Worm (Caenorhabditis elegans) whole organism, young adult: ENCODE data around the gene cyk-7.

Source experiments
- B0019.2 ChIP-seq: fragments of 200-800 bp; sonication (Bioruptor generic); conservative IDR thresholded peaks from 2 replicates; pipeline ENCODE4 v1.3.6; 2022; ENCODE audit warnings: missing genetic modification reagents, missing genetic modification characterization, missing compliant biosample characterization
- B0035.1 ChIP-seq: sonication (generic microtip); optimal IDR thresholded peaks from 2 replicates; lab custom pipeline; 2016; ENCODE audit warnings: missing genetic modification characterization, mild to moderate bottlenecking, missing compliant biosample characterization, missing genotype, missing genetic modification reagents
- F52B5.7 ChIP-seq: sonication (generic microtip); optimal IDR thresholded peaks from 2 replicates; lab custom pipeline; 2016; ENCODE audit warnings: mild to moderate bottlenecking, missing genetic modification characterization, missing compliant biosample characterization
- F55B11.4 ChIP-seq: sonication (generic microtip); optimal IDR thresholded peaks from 2 replicates; lab custom pipeline; 2016; ENCODE audit warnings: missing compliant biosample characterization, missing genetic modification characterization, borderline replicate concordance; ENCODE audit not compliant: insufficient read depth
- K11D2.4 ChIP-seq: fragments of 200-800 bp; sonication (Bioruptor generic); IDR thresholded peaks from 2 replicates; pipeline ENCODE4 v1.3.6; 2022; ENCODE audit warnings: missing genetic modification reagents, missing genetic modification characterization, missing compliant biosample characterization
- Y67H2A.10 ChIP-seq: fragments of 200-800 bp; sonication (Bioruptor generic); conservative IDR thresholded peaks from 2 replicates; pipeline ENCODE4 v1.3.6; 2022; ENCODE audit warnings: missing genetic modification reagents, missing genetic modification characterization, missing compliant biosample characterization
- Y95B8A.8 ChIP-seq: fragments of 200-800 bp; sonication (Bioruptor generic); IDR thresholded peaks from 2 replicates; pipeline ENCODE4 v1.3.6; 2022; ENCODE audit warnings: missing genetic modification reagents, missing genetic modification characterization, missing compliant biosample characterization
- akir-1 ChIP-seq: fragments of 200-800 bp; sonication (Bioruptor generic); optimal IDR thresholded peaks from 2 replicates; lab custom pipeline; 2018; ENCODE audit warnings: mild to moderate bottlenecking, missing genetic modification characterization, moderate library complexity, missing compliant biosample characterization
- attf-3 ChIP-seq: fragments of 200-800 bp; sonication (Bioruptor generic); conservative IDR thresholded peaks from 2 replicates; pipeline ENCODE4 v1.3.6; 2022; ENCODE audit warnings: missing genetic modification reagents, missing genetic modification characterization, missing compliant biosample characterization
- attf-5 ChIP-seq: fragments of 200-800 bp; sonication (Bioruptor generic); optimal IDR thresholded peaks from 2 replicates; lab custom pipeline; 2018; ENCODE audit warnings: mild to moderate bottlenecking, missing genetic modification characterization, missing compliant biosample characterization
- attf-6 ChIP-seq: fragments of 200-800 bp; sonication (Bioruptor generic); IDR thresholded peaks from 2 replicates; pipeline ENCODE4 v1.3.6; 2022; ENCODE audit warnings: missing genetic modification reagents, missing genetic modification characterization, missing compliant biosample characterization
- cebp-1 ChIP-seq, 2 experiments: fragments of 200-800 bp in 1 of 2; sonication (Bioruptor generic) in 1 of 2; sonication (generic microtip) in 1 of 2; IDR thresholded peaks in 1 of 2; optimal IDR thresholded peaks in 1 of 2; 2 replicates each; pipeline versions ENCODE4 v1.3.6 to Lab custom; 2017 to 2022; ENCODE audit warnings: missing compliant biosample characterization in 2 of 2, missing genetic modification characterization in 2 of 2, mild to moderate bottlenecking in 1 of 2, missing genetic modification reagents in 1 of 2, moderate library complexity in 1 of 2
- ceh-27 ChIP-seq: fragments of 200-800 bp; sonication (Bioruptor generic); optimal IDR thresholded peaks from 2 replicates; lab custom pipeline; 2018; ENCODE audit warnings: mild to moderate bottlenecking, missing genetic modification characterization, moderate library complexity, missing compliant biosample characterization
- dox-1 ChIP-seq: fragments of 200-800 bp; sonication (Bioruptor generic); IDR thresholded peaks from 2 replicates; pipeline ENCODE4 v1.3.6; 2022; ENCODE audit warnings: missing genetic modification reagents, missing genetic modification characterization, missing compliant biosample characterization
- dpl-1 ChIP-seq: fragments of 150-350 bp; optimal IDR thresholded peaks from 2 replicates; lab custom pipeline; 2014; ENCODE audit warnings: missing biosample characterization, missing genetic modification reagents, missing genetic modification characterization
- ets-4 ChIP-seq: fragments of 200-800 bp; sonication (Bioruptor generic); optimal IDR thresholded peaks from 2 replicates; lab custom pipeline; 2018; ENCODE audit warnings: mild to moderate bottlenecking, missing genetic modification characterization, missing compliant biosample characterization
- him-1 ChIP-seq: sonication (generic microtip); optimal IDR thresholded peaks from 2 replicates; lab custom pipeline; 2016; ENCODE audit warnings: missing genotype, missing genetic modification reagents, missing genetic modification characterization, missing compliant biosample characterization
- let-607 ChIP-seq, 2 experiments: fragments of 200-800 bp in 1 of 2; sonication (Bioruptor generic) in 1 of 2; sonication (generic microtip) in 1 of 2; optimal IDR thresholded peaks; 2 replicates each; lab custom pipeline; 2016 to 2018; ENCODE audit warnings: mild to moderate bottlenecking in 2 of 2, missing compliant biosample characterization in 2 of 2, missing genetic modification characterization in 2 of 2, moderate library complexity in 2 of 2, missing genotype in 1 of 2
- lin-26 ChIP-seq: fragments of 200-800 bp; sonication (Bioruptor generic); IDR thresholded peaks from 2 replicates; pipeline ENCODE4 v1.3.6; 2022; ENCODE audit warnings: missing genetic modification reagents, missing genetic modification characterization, missing compliant biosample characterization
- lin-35 ChIP-seq, 3 experiments: fragments of 150-350 bp in 2 of 3; sonication (generic microtip) in 1 of 3; optimal IDR thresholded peaks; 2 replicates each; lab custom pipeline; 2014 to 2018; ENCODE audit warnings: missing biosample characterization in 3 of 3, missing genetic modification characterization in 3 of 3, missing genetic modification reagents in 3 of 3
- lin-40 ChIP-seq: sonication (generic microtip); optimal IDR thresholded peaks from 2 replicates; lab custom pipeline; 2016; ENCODE audit warnings: missing genetic modification characterization, mild to moderate bottlenecking, missing compliant biosample characterization, missing genotype, missing genetic modification reagents
- lsy-27 ChIP-seq: sonication (generic microtip); optimal IDR thresholded peaks from 2 replicates; lab custom pipeline; 2017; ENCODE audit warnings: missing genetic modification characterization, mild to moderate bottlenecking, missing compliant biosample characterization, antibody characterized with exemption, missing genotype, borderline replicate concordance; ENCODE audit not compliant: insufficient read depth
- mes-4 ChIP-seq: sonication (generic microtip); optimal IDR thresholded peaks from 2 replicates; lab custom pipeline; 2016; ENCODE audit warnings: missing genotype, missing genetic modification characterization, missing compliant biosample characterization
- nfya-2 ChIP-seq: fragments of 200-800 bp; sonication (Bioruptor generic); IDR thresholded peaks from 2 replicates; pipeline ENCODE4 v1.3.6; 2022; ENCODE audit warnings: missing genetic modification reagents, missing genetic modification characterization, missing compliant biosample characterization
- nfyb-1 ChIP-seq: fragments of 200-800 bp; sonication (Bioruptor generic); IDR thresholded peaks from 2 replicates; pipeline ENCODE4 v1.3.6; 2022; ENCODE audit warnings: missing genetic modification reagents, missing genetic modification characterization, missing compliant biosample characterization
- nhr-120 ChIP-seq: fragments of 200-800 bp; sonication (Bioruptor generic); IDR thresholded peaks from 2 replicates; pipeline ENCODE4 v1.3.6; 2022; ENCODE audit warnings: missing genetic modification characterization, missing compliant biosample characterization
- nhr-80 ChIP-seq: sonication (generic microtip); optimal IDR thresholded peaks from 2 replicates; lab custom pipeline; 2016; ENCODE audit warnings: missing genetic modification characterization, missing compliant biosample characterization
- nhr-90 ChIP-seq: sonication (generic microtip); optimal IDR thresholded peaks from 2 replicates; lab custom pipeline; 2016; ENCODE audit warnings: missing genotype, mild to moderate bottlenecking, missing genetic modification characterization, missing compliant biosample characterization
- sdz-38 ChIP-seq: sonication (generic microtip); optimal IDR thresholded peaks from 2 replicates; lab custom pipeline; 2016; ENCODE audit warnings: missing genotype, missing genetic modification characterization, missing compliant biosample characterization
- snpc-1.3 ChIP-seq: sonication (generic microtip); optimal IDR thresholded peaks from 2 replicates; lab custom pipeline; 2017; ENCODE audit warnings: missing genetic modification characterization, mild to moderate bottlenecking, missing compliant biosample characterization, antibody characterized with exemption, moderate library complexity, missing genotype, missing genetic modification reagents; ENCODE audit not compliant: insufficient read depth
- snpc-4 ChIP-seq, 5 experiments: fragments of 150-350 bp in 1 of 5; sonication (generic microtip) in 4 of 5; optimal IDR thresholded peaks; 2 replicates each; lab custom pipeline; 2014 to 2018; ENCODE audit warnings: missing genetic modification characterization in 5 of 5, missing biosample characterization in 3 of 5, antibody characterized with exemption in 2 of 5, mild to moderate bottlenecking in 2 of 5, missing compliant biosample characterization in 2 of 5, missing genotype in 2 of 5, moderate library complexity in 2 of 5, missing genetic modification reagents in 1 of 5
- somi-1 ChIP-seq: fragments of 200-800 bp; sonication (Bioruptor generic); optimal IDR thresholded peaks from 2 replicates; lab custom pipeline; 2018; ENCODE audit warnings: mild to moderate bottlenecking, missing genetic modification characterization, missing compliant biosample characterization
- tbp1 ChIP-seq: fragments of 200-800 bp; sonication (Bioruptor generic); optimal IDR thresholded peaks from 2 replicates; lab custom pipeline; 2018; ENCODE audit warnings: mild to moderate bottlenecking, missing genetic modification characterization, missing compliant biosample characterization
- tbx-9 ChIP-seq: sonication (generic microtip); optimal IDR thresholded peaks from 2 replicates; lab custom pipeline; 2016; ENCODE audit warnings: borderline replicate concordance, missing genetic modification characterization, inconsistent platforms, missing compliant biosample characterization
- xnd-1 ChIP-seq: sonication (generic microtip); optimal IDR thresholded peaks from 2 replicates; lab custom pipeline; 2016; ENCODE audit warnings: missing genotype, missing genetic modification reagents, missing genetic modification characterization, missing compliant biosample characterization
- ztf-28 ChIP-seq: fragments of 200-800 bp; sonication (Bioruptor generic); IDR thresholded peaks from 2 replicates; pipeline ENCODE4 v1.3.6; 2022; ENCODE audit warnings: missing genetic modification reagents, missing genetic modification characterization, missing compliant biosample characterization
- ztf-3 ChIP-seq: fragments of 200-800 bp; sonication (Bioruptor generic); optimal IDR thresholded peaks from 2 replicates; lab custom pipeline; 2018; ENCODE audit warnings: mild to moderate bottlenecking, missing genetic modification characterization, missing compliant biosample characterization

The cyk-7 gene

ce11 chrIII:7767415-7767814, 27.8 kb downstream of the cyk-7 start, which contains the start of gene ZK686.5:
Gene ZK686.5 (minus strand): TSS chrIII:7767515.
- no peak for TF ChIP-seq nhr-120 (GFP tag; lab: Robert Waterston, UW)
- no peak for TF ChIP-seq ztf-3 (GFP tag; lab: Kevin White, UChicago)
- no peak for TF ChIP-seq lsy-27 (tag; lab: Kevin White, UChicago)
- no peak for TF ChIP-seq sdz-38 (tag; lab: Kevin White, UChicago)
- no peak for TF ChIP-seq dpl-1 (GFP tag; lab: Kevin White, UChicago)
- no peak for TF ChIP-seq ztf-28 (GFP tag; lab: Robert Waterston, UW)
- TF ChIP-seq cebp-1 (GFP tag; IDR thresholded peaks at IDR 0.05; lab: Robert Waterston, UW) = no peak
- no peak for TF ChIP-seq cebp-1 (tag; optimal IDR thresholded peaks at IDR 0.05; lab: Kevin White, UChicago)
- no peak for TF ChIP-seq him-1 (tag; lab: Kevin White, UChicago)
- no peak for TF ChIP-seq ceh-27
- no peak for TF ChIP-seq mes-4
- no peak for TF ChIP-seq Y67H2A.10
- no peak for TF ChIP-seq B0019.2 (GFP tag; lab: Robert Waterston, UW)
- TF ChIP-seq F52B5.7 = no peak

DNA sequence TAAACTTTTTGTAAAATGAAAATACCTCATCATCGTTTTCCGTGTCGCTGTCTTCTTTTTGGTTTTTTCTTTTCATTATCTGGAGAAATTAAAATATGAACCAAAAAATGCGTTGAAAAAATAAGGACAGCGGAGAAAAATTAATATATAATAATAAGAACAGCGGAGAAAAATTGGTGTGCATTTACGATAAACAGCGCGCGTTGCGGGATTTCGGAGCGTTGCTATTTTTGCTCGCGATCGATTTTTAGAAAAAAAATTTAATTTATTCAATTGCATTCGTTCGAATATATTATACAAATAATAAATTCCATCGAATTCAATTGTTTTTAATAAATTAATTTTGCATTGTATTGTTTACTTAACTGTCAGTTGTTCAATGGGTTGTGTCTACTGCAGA, 29.2 kb downstream of the cyk-7 start, which contains the start of gene ZK686.2:
ZK686.2 (minus strand) TSS at position 79 of the 400 bp plus-strand sequence.
- TF ChIP-seq attf-5 (GFP tag; lab: Kevin White, UChicago) (peak; percentile 14), attf-3 (peak; percentile 93), attf-6 (GFP tag; lab: Robert Waterston, UW) (no peak)

DNA sequence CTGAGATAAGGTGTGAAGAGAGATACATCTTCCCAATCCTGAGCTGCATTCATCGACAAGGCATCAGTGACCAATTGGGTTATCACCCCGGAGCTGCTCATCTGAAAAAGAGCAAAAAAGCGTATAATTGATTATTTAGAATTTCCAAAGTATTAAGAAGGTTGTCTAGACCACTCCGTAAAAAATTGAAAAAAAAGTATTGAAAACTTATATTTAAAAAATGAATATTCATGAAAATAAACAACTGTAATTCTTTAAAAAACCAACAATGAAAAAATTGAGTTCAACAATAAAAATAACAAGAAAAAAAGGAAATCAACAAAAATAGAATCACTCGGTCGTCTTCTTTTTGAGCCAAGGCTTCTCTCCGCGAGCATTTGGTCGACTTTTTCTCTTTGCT, 31.7 kb downstream of the cyk-7 start, which contains the start of gene mtx-2:
mtx-2 (minus strand) TSS at position 101 of the 400 bp plus-strand sequence.
- 0 out of 2 replicates have a peak, but pooled peaks have one; percentile 3 for TF ChIP-seq dox-1 (GFP tag; lab: Robert Waterston, UW)
- no peak for TF ChIP-seq lin-26
- TF ChIP-seq nfya-2 (GFP tag; lab: Robert Waterston, UW) = no peak
- TF ChIP-seq, all 124 proteins: peak for 1

DNA sequence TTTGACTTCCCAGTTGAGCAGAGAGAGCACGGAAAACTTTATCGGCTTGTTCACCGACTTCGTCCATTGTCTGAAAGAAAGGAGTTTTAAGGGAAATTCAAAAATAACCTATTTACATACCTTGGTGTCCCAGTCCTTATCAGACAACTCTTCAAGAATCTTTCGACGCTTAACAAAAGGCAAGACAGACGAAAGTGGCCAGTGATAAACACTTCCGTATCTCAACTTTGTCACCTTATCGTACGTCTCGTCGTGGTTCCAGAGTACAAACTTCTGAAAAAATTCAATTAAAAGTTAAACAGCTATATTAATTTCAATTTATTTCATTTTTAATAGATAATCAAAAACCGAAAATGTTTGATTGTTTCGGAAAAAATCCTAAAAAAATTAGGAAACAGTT, 33.0 kb downstream of the cyk-7 start:
- no peak for TF ChIP-seq snpc-4 (GFP tag; optimal IDR thresholded peaks at IDR 0.05; lab: Kevin White, UChicago)
- TF ChIP-seq snpc-4 (tag; optimal IDR thresholded peaks at IDR 0.05; lab: Kevin White, UChicago) = no peak
- TF ChIP-seq nhr-80 (tag; lab: Kevin White, UChicago) = peak; percentile 77
- TF ChIP-seq lin-40 (tag; lab: Kevin White, UChicago) = no peak

DNA sequence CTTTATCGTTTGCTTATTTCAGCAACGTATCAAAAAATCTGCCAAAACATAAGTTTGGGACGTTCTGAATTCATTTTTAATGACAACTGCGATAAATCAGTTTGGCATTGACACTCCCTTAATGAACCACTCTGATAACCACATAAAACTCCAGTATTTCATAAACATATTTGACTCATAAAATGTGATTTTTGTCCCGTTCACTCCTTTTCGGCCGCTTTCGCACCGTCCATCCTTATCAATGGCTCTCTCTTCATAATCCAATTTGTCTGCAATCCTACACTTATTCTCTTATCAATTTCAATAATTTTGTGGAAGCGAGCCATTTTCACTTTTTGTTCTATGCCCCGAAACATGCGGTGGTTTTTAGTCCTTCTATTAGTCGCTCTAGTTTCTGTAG, 36.6 kb downstream of the cyk-7 start, which contains the start of gene pcp-1:
pcp-1 (plus strand) TSS at position 342 of the 400 bp plus-strand sequence.
- TF ChIP-seq let-607 (tag; optimal IDR thresholded peaks at IDR 0.05; lab: Kevin White, UChicago) (peak; percentile 14 to 68), ets-4 (GFP tag; lab: Kevin White, UChicago) (peak; percentile 95), Y95B8A.8 (GFP tag; lab: Robert Waterston, UW) (no peak), nhr-80 (tag; lab: Kevin White, UChicago) (peak; percentile 100)

DNA sequence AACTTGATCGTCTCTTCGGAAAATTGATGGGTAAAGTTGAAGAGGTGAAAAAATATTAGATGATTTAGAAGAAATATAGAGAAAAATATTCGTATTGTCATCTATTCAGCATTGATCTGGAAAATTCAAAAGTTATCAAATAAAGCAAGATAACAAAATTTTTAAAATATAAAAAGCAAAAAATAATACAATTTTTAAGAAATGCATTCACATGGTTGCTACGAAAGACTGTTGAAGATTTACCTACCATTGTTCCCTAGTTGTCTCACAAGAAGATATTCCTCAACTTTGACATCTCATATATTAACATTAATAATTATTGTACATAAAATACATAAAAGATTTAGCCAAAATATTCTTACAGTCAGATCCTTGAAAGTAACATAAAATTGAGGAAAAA, 40.9 kb downstream of the cyk-7 start, which contains the start of gene cdh-3:
cdh-3 (minus strand) TSS at position 101 of the 400 bp plus-strand sequence.
- TF ChIP-seq let-607 (tag; optimal IDR thresholded peaks at IDR 0.05; lab: Kevin White, UChicago) = no peak
- no peak for TF ChIP-seq nhr-90 (tag; lab: Kevin White, UChicago)
- no peak for TF ChIP-seq nfyb-1 (GFP tag; lab: Robert Waterston, UW)
- no peak for TF ChIP-seq K11D2.4
- TF ChIP-seq lin-35 (GFP tag; optimal IDR thresholded peaks at IDR 0.05; lab: Kevin White, UChicago) = no peak
- TF ChIP-seq tbx-9 = no peak
- no peak for TF ChIP-seq attf-6 (GFP tag; lab: Robert Waterston, UW)
- TF ChIP-seq tbp1 (GFP tag; lab: Kevin White, UChicago) = no peak
- no peak for TF ChIP-seq xnd-1 (tag; lab: Kevin White, UChicago)
- no peak for TF ChIP-seq F55B11.4 (tag; lab: Kevin White, UChicago)
- TF ChIP-seq Y95B8A.8 (GFP tag; lab: Robert Waterston, UW) = no peak
- TF ChIP-seq snpc-1.3 (tag; lab: Kevin White, UChicago) = no peak
- TF ChIP-seq B0035.1 (tag; lab: Kevin White, UChicago) = no peak
- TF ChIP-seq attf-3 = no peak
- no peak for TF ChIP-seq akir-1 (GFP tag; lab: Kevin White, UChicago)
- no peak for TF ChIP-seq somi-1
